Fruit fly (Drosophila melanogaster): ENCODE results near the gene Ance-3.

Gene Ance-3

DNA sequence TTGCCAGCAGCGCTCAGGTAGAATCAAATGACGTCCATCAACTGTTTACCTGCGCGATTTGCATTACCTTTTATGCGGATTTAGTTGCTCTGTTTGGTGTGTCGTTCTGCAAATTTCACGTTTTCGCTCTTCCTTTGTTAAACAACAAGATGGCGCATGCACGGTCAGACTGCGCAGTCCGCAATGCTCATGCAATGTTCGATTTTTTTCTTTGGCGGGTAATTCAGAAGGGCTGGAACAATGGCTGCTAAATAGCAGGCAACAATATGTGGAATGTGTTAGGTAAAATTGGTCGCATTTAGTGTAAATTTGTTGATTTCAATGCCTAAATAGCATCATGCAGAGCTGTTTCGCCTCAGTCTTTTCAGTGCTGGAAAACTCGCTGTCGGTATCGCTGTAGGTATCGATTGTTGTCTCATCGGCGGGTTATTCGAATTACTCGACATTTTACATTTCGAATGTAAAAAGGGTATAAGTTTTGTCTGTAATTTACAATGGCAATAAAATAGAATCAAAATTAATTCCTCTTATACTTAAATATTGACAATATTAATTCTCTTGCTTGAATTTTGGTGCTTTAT, 10.1 kb upstream of the Ance-3 start, which contains the start of gene Smg5 (continued):
- TF ChIP-seq CG6813 (GFP tag; optimal IDR thresholded peaks at IDR 0.05): no peak
- peak in 1 of 2 experiments; percentile 2 for TF ChIP-seq Eip74EF (GFP tag; optimal IDR thresholded peaks at IDR 0.05)
- peak; percentile 99 for TF ChIP-seq CG1603 (tag; optimal IDR thresholded peaks at IDR 0.05)
- peak; percentile 86 for TF ChIP-seq az2 (GFP tag; optimal IDR thresholded peaks at IDR 0.05)
- TF ChIP-seq HLHmδ (GFP tag; optimal IDR thresholded peaks at IDR 0.05): peak; percentile 4
- peak; percentile 75; the same call in 1 of the 2 replicates for TF ChIP-seq aop (GFP tag; IDR thresholded peaks at IDR 0.05)
- peak in 1 of 2 experiments; percentile 34 for TF ChIP-seq eve (GFP tag; optimal IDR thresholded peaks at IDR 0.05)
- peak; percentile 97 for TF ChIP-seq HLH3B (GFP tag; IDR thresholded peaks at IDR 0.05)
- no peak for TF ChIP-seq CG8359 (GFP tag; optimal IDR thresholded peaks at IDR 0.05; ENCODE audit: borderline replicate concordance)
- peak; percentile 90 for TF ChIP-seq fd96Cb (tag; optimal IDR thresholded peaks at IDR 0.05)
- peak; percentile 76 for TF ChIP-seq CG4328 (GFP tag; optimal IDR thresholded peaks at IDR 0.05)
- peak; percentile 98 for TF ChIP-seq Xbp1 (GFP tag; optimal IDR thresholded peaks at IDR 0.05)
- TF ChIP-seq lilli (GFP tag; optimal IDR thresholded peaks at IDR 0.05): peak; percentile 96
- peak; percentile 93 for TF ChIP-seq Nf-YA (GFP tag; IDR thresholded peaks at IDR 0.05)
- TF ChIP-seq CG17612 (GFP tag; IDR thresholded peaks at IDR 0.05): peak; percentile 88
- peak; percentile 88 for TF ChIP-seq gcm2 (GFP tag; optimal IDR thresholded peaks at IDR 0.05)
- peak; percentile 78 for TF ChIP-seq Fer1 (GFP tag; optimal IDR thresholded peaks at IDR 0.05)
- TF ChIP-seq Sox102F (GFP tag; optimal IDR thresholded peaks at IDR 0.05): peak; percentile 98
- TF ChIP-seq CG17829 (tag; optimal IDR thresholded peaks at IDR 0.05): peak; percentile 85
- TF ChIP-seq CG15011 (GFP tag; optimal IDR thresholded peaks at IDR 0.05): no peak
- TF ChIP-seq CG3726 (GFP tag; IDR thresholded peaks at IDR 0.05): peak; percentile 77; the same call in 2 of the 3 replicates
- TF ChIP-seq B-H2 (GFP tag; optimal IDR thresholded peaks at IDR 0.05): peak; percentile 91
- TF ChIP-seq zfh1 (GFP tag; IDR thresholded peaks at IDR 0.05): peak; percentile 96
- TF ChIP-seq CG2712 (tag; optimal IDR thresholded peaks at IDR 0.05): peak; percentile 90
- TF ChIP-seq sna (GFP tag; IDR thresholded peaks at IDR 0.05; ENCODE audit: partially characterized antibody): peak; percentile 94
- peak; percentile 97 for TF ChIP-seq CG10959 (GFP tag; IDR thresholded peaks at IDR 0.05)
- peak; percentile 81 for TF ChIP-seq org-1 (GFP tag; optimal IDR thresholded peaks at IDR 0.05)
- peak; percentile 92 for TF ChIP-seq pnt (GFP tag; optimal IDR thresholded peaks at IDR 0.05)
- peak; percentile 10 for TF ChIP-seq grn (GFP tag; optimal IDR thresholded peaks at IDR 0.05)
- TF ChIP-seq sqz (GFP tag; optimal IDR thresholded peaks at IDR 0.05): no peak
- no peak for TF ChIP-seq pros (GFP tag; optimal IDR thresholded peaks at IDR 0.05)
- TF ChIP-seq D19B (GFP tag; optimal IDR thresholded peaks at IDR 0.05): no peak
- TF ChIP-seq Atf6 (GFP tag; IDR thresholded peaks at IDR 0.05): peak; percentile 96
- TF ChIP-seq ab (GFP tag; optimal IDR thresholded peaks at IDR 0.05): peak; percentile 78
- TF ChIP-seq Lpt (GFP tag; optimal IDR thresholded peaks at IDR 0.05): no peak
- peak; percentile 88 for TF ChIP-seq CG11085 (GFP tag; IDR thresholded peaks at IDR 0.05)
- no peak for TF ChIP-seq prd (optimal IDR thresholded peaks at IDR 0.05)
- TF ChIP-seq prd (GFP tag; IDR thresholded peaks at IDR 0.05): peak; percentile 98
- TF ChIP-seq BtbVII (GFP tag; optimal IDR thresholded peaks at IDR 0.05): no peak
- peak; percentile 48 for TF ChIP-seq gfzf (GFP tag; optimal IDR thresholded peaks at IDR 0.05)
- TF ChIP-seq disco-r (GFP tag; optimal IDR thresholded peaks at IDR 0.05): peak; percentile 94
- TF ChIP-seq CG14667 (GFP tag; IDR thresholded peaks at IDR 0.05): peak; percentile 85
- TF ChIP-seq pb (GFP tag; optimal IDR thresholded peaks at IDR 0.05): peak; percentile 94
- peak; percentile 92 for TF ChIP-seq CG4424 (GFP tag; optimal IDR thresholded peaks at IDR 0.05)
- peak; percentile 94 for TF ChIP-seq CG5953 (GFP tag; IDR thresholded peaks at IDR 0.05)
- TF ChIP-seq CG17186 (GFP tag; optimal IDR thresholded peaks at IDR 0.05): peak; percentile 96
- TF ChIP-seq CG10565 (GFP tag; optimal IDR thresholded peaks at IDR 0.05): peak; percentile 71
- peak; percentile 84 for TF ChIP-seq crc (GFP tag; optimal IDR thresholded peaks at IDR 0.05)
- peak; percentile 97 for TF ChIP-seq sens (GFP tag)
- TF ChIP-seq tap (tag; optimal IDR thresholded peaks at IDR 0.05): no peak
- peak; percentile 97 for TF ChIP-seq ase (GFP tag; IDR thresholded peaks at IDR 0.05)

Data from whole organism, embryonic.